Fruit fly (Drosophila melanogaster) whole organism, embryonic: ENCODE results near the gene Mlc1.

ENCODE experiments used
- Ada2b ChIP-seq: fragments of 200-800 bp; sonication (Bioruptor generic); IDR thresholded peaks from 2 replicates; pipeline ENCODE4 v1.3.6; 2022; ENCODE audit warnings: missing biosample characterization, missing genetic modification characterization
- Atf6 ChIP-seq: fragments of 200-800 bp; sonication (Bioruptor generic); IDR thresholded peaks from 2 replicates; pipeline ENCODE4 v1.3.6; 2022; ENCODE audit warnings: missing biosample characterization, missing genetic modification characterization
- BtbVII ChIP-seq: fragments of 200-800 bp; sonication (Bioruptor generic); optimal IDR thresholded peaks from 3 replicates; lab custom pipeline; 2017; ENCODE audit warnings: missing biosample characterization, mild to moderate bottlenecking, missing genetic modification characterization
- CG11247 ChIP-seq: fragments of 200-800 bp; sonication (Bioruptor generic); IDR thresholded peaks from 2 replicates; pipeline ENCODE4 v1.3.6; 2022; ENCODE audit warnings: missing biosample characterization, missing genetic modification characterization
- CG11504 ChIP-seq: fragments of 200-800 bp; sonication (Bioruptor generic); optimal IDR thresholded peaks from 3 replicates; lab custom pipeline; 2019; ENCODE audit warnings: missing biosample characterization, mild to moderate bottlenecking, missing genetic modification characterization, moderate library complexity
- CG12744 ChIP-seq: fragments of 200-800 bp; sonication (Bioruptor generic); optimal IDR thresholded peaks from 2 replicates; lab custom pipeline; 2016; ENCODE audit warnings: missing biosample characterization, missing genetic modification characterization
- CG13894 ChIP-seq: fragments of 200-800 bp; sonication (Bioruptor generic); optimal IDR thresholded peaks from 3 replicates; lab custom pipeline; 2018; ENCODE audit warnings: missing biosample characterization, mild to moderate bottlenecking, missing genetic modification characterization, moderate library complexity
- CG14014 ChIP-seq: fragments of 200-800 bp; sonication (Bioruptor generic); IDR thresholded peaks from 2 replicates; pipeline ENCODE4 v1.3.6; 2022; ENCODE audit warnings: missing biosample characterization, missing genetic modification characterization
- CG14441 ChIP-seq: fragments of 200-800 bp; sonication (Bioruptor generic); IDR thresholded peaks from 2 replicates; pipeline ENCODE4 v1.3.6; 2022; ENCODE audit warnings: missing biosample characterization, missing genetic modification characterization
- CG16863 ChIP-seq: fragments of 200-800 bp; sonication (Bioruptor generic); optimal IDR thresholded peaks from 3 replicates; lab custom pipeline; 2016; ENCODE audit warnings: missing biosample characterization, missing genetic modification characterization
- CG18619 ChIP-seq: fragments of 200-800 bp; sonication (Bioruptor generic); optimal IDR thresholded peaks from 3 replicates; lab custom pipeline; 2017; ENCODE audit warnings: missing biosample characterization, mild to moderate bottlenecking, missing genetic modification characterization
- CG31441 ChIP-seq: fragments of 200-800 bp; sonication (Bioruptor generic); IDR thresholded peaks from 2 replicates; pipeline ENCODE4 v1.3.6; 2022; ENCODE audit warnings: missing biosample characterization, missing genetic modification characterization
- CG3847 ChIP-seq: fragments of 200-800 bp; sonication (Bioruptor generic); IDR thresholded peaks from 2 replicates; pipeline ENCODE4 v1.3.6; 2022; ENCODE audit warnings: missing biosample characterization, missing genetic modification characterization
- CG6683 ChIP-seq: fragments of 200-800 bp; sonication (Bioruptor generic); optimal IDR thresholded peaks from 2 replicates; lab custom pipeline; 2017; ENCODE audit warnings: missing biosample characterization, mild to moderate bottlenecking, missing genetic modification characterization, missing genetic modification reagents
- CG7745 ChIP-seq: fragments of 200-800 bp; sonication (Bioruptor generic); optimal IDR thresholded peaks from 2 replicates; lab custom pipeline; 2018; ENCODE audit warnings: missing biosample characterization, mild to moderate bottlenecking, missing genetic modification characterization, moderate library complexity
- CG8924 ChIP-seq: fragments of 200-800 bp; optimal IDR thresholded peaks from 3 replicates; lab custom pipeline; 2019; ENCODE audit warnings: missing biosample characterization, mild to moderate bottlenecking, missing genetic modification characterization, moderate library complexity
- Dad ChIP-seq: fragments of 200-800 bp; sonication (Bioruptor generic); optimal IDR thresholded peaks from 3 replicates; lab custom pipeline; 2016; ENCODE audit warnings: missing biosample characterization, missing genetic modification characterization
- Dbx ChIP-seq: fragments of 200-800 bp; sonication (Bioruptor generic); IDR thresholded peaks from 3 replicates; pipeline ENCODE4 v1.3.6; 2022; ENCODE audit warnings: missing biosample characterization, missing genetic modification characterization
- Deaf1 ChIP-seq: fragments of 200-800 bp; optimal IDR thresholded peaks from 3 replicates; lab custom pipeline; 2019; ENCODE audit warnings: missing biosample characterization, mild to moderate bottlenecking, missing genetic modification characterization, moderate library complexity
- Dip2 ChIP-seq: fragments of 200-800 bp; sonication (Bioruptor generic); IDR thresholded peaks from 2 replicates; pipeline ENCODE4 v1.3.6; 2022; ENCODE audit warnings: missing biosample characterization, missing genetic modification characterization
- E2f2 ChIP-seq: fragments of 200-800 bp; sonication (Bioruptor generic); IDR thresholded peaks from 2 replicates; pipeline ENCODE4 v1.3.6; 2022; ENCODE audit warnings: missing biosample characterization, missing genetic modification characterization
- Vsx1 ChIP-seq: fragments of 200-800 bp; sonication (Bioruptor generic); optimal IDR thresholded peaks from 2 replicates; lab custom pipeline; 2017; ENCODE audit warnings: missing biosample characterization, mild to moderate bottlenecking, missing genetic modification characterization, missing genetic modification reagents
- YL-1 ChIP-seq: fragments of 200-800 bp; sonication (Bioruptor generic); optimal IDR thresholded peaks from 3 replicates; lab custom pipeline; 2017; ENCODE audit warnings: missing biosample characterization, mild to moderate bottlenecking, missing genetic modification characterization
- ap ChIP-seq: fragments of 200-800 bp; sonication (Bioruptor generic); IDR thresholded peaks from 2 replicates; pipeline ENCODE4 v1.3.6; 2022; ENCODE audit warnings: missing biosample characterization, missing genetic modification characterization
- ase ChIP-seq: fragments of 200-800 bp; sonication (Bioruptor generic); IDR thresholded peaks from 3 replicates; pipeline ENCODE4 v1.3.6; 2022; ENCODE audit warnings: missing biosample characterization, missing genetic modification characterization
- az2 ChIP-seq: fragments of 200-800 bp; sonication (Bioruptor generic); optimal IDR thresholded peaks from 3 replicates; lab custom pipeline; 2016; ENCODE audit warnings: missing biosample characterization, missing genetic modification characterization
- bsh ChIP-seq, 2 experiments: fragments of 200-800 bp; sonication (Bioruptor generic); optimal IDR thresholded peaks; 2 replicates each; lab custom pipeline; 2017 to 2018; ENCODE audit warnings: mild to moderate bottlenecking in 2 of 2, missing biosample characterization in 2 of 2, missing genetic modification characterization in 2 of 2, moderate library complexity in 1 of 2
- caup ChIP-seq: fragments of 200-800 bp; sonication (Bioruptor generic); optimal IDR thresholded peaks from 3 replicates; lab custom pipeline; 2017; ENCODE audit warnings: missing biosample characterization, mild to moderate bottlenecking, missing genetic modification characterization, moderate library complexity; ENCODE audit not compliant: severe bottlenecking
- chm ChIP-seq: fragments of 200-800 bp; sonication (Bioruptor generic); IDR thresholded peaks from 2 replicates; pipeline ENCODE4 v1.3.6; 2022; ENCODE audit warnings: missing biosample characterization, missing genetic modification characterization
- cwo ChIP-seq: fragments of 200-800 bp; sonication (Bioruptor generic); optimal IDR thresholded peaks from 3 replicates; lab custom pipeline; 2017; ENCODE audit warnings: missing biosample characterization, missing genetic modification characterization, mild to moderate bottlenecking, moderate library complexity, missing genetic modification reagents
- dimm ChIP-seq: fragments of 200-800 bp; sonication (Bioruptor generic); IDR thresholded peaks from 2 replicates; pipeline ENCODE4 v1.3.6; 2022; ENCODE audit warnings: missing biosample characterization, missing genetic modification characterization
- dysf ChIP-seq: fragments of 200-800 bp; sonication (Bioruptor generic); IDR thresholded peaks from 3 replicates; pipeline ENCODE4 v1.3.6; 2022; ENCODE audit warnings: missing biosample characterization, missing genetic modification characterization
- ems ChIP-seq: fragments of 200-800 bp; sonication (Bioruptor generic); optimal IDR thresholded peaks from 3 replicates; lab custom pipeline; 2016; ENCODE audit warnings: missing biosample characterization, missing genetic modification characterization
- exex ChIP-seq: fragments of 200-800 bp; sonication (Bioruptor generic); optimal IDR thresholded peaks from 4 replicates; lab custom pipeline; 2018; ENCODE audit warnings: missing biosample characterization, mild to moderate bottlenecking, missing genetic modification characterization, moderate library complexity
- ftz-f1 ChIP-seq: fragments of 200-800 bp; sonication (Bioruptor generic); optimal IDR thresholded peaks from 2 replicates; lab custom pipeline; 2016; ENCODE audit warnings: missing biosample characterization, missing genetic modification characterization
- grau ChIP-seq: fragments of 200-800 bp; optimal IDR thresholded peaks from 3 replicates; lab custom pipeline; 2019; ENCODE audit warnings: missing biosample characterization, mild to moderate bottlenecking, missing genetic modification characterization, moderate library complexity
- ind ChIP-seq: fragments of 200-800 bp; sonication (Bioruptor generic); optimal IDR thresholded peaks from 3 replicates; lab custom pipeline; 2016; ENCODE audit warnings: missing biosample characterization, missing genetic modification characterization
- insv ChIP-seq, 2 experiments: fragments of 200-800 bp; sonication (Bioruptor generic); optimal IDR thresholded peaks; 3 replicates each; lab custom pipeline; 2016 to 2018; ENCODE audit warnings: missing biosample characterization in 2 of 2, missing genetic modification characterization in 2 of 2
- lmd ChIP-seq: fragments of 200-800 bp; sonication (Bioruptor generic); IDR thresholded peaks from 2 replicates; pipeline ENCODE4 v1.3.6; 2022; ENCODE audit warnings: missing biosample characterization, missing genetic modification characterization
- lov ChIP-seq, 2 experiments: fragments of 200-800 bp in 1 of 2; fragments of >200 bp in 1 of 2; sonication (Bioruptor generic) in 1 of 2; IDR thresholded peaks in 1 of 2; optimal IDR thresholded peaks in 1 of 2; 2 replicates in 1 of 2; 3 replicates in 1 of 2; pipeline versions ENCODE4 v1.3.6 to Lab custom; 2017 to 2022; ENCODE audit warnings: missing biosample characterization in 1 of 2, missing genetic modification characterization in 1 of 2
- nerfin-1 ChIP-seq: fragments of 200-800 bp; sonication (Bioruptor generic); optimal IDR thresholded peaks from 3 replicates; lab custom pipeline; 2019; ENCODE audit warnings: missing biosample characterization, mild to moderate bottlenecking, missing genetic modification characterization, moderate library complexity
- onecut ChIP-seq: fragments of 200-800 bp; sonication (Bioruptor generic); IDR thresholded peaks from 2 replicates; pipeline ENCODE4 v1.3.6; 2022; ENCODE audit warnings: missing biosample characterization, missing genetic modification characterization
- pan ChIP-seq, 4 experiments: fragments of >200 bp in 3 of 4; fragments of 200-800 bp in 1 of 4; sonication (Bioruptor generic) in 1 of 4; optimal IDR thresholded peaks in 3 of 4; IDR thresholded peaks in 1 of 4; 2 replicates each; pipeline versions ENCODE4 v1.3.6 to Lab custom; 2017 to 2022; ENCODE audit warnings: missing biosample characterization in 2 of 4, missing genetic modification characterization in 2 of 4, mixed read lengths in 1 of 4
- repo ChIP-seq: fragments of 200-800 bp; sonication (Bioruptor generic); optimal IDR thresholded peaks from 2 replicates; lab custom pipeline; 2016; ENCODE audit warnings: missing biosample characterization, missing genetic modification characterization
- scrt ChIP-seq: fragments of 200-800 bp; sonication (Bioruptor generic); optimal IDR thresholded peaks from 2 replicates; lab custom pipeline; 2018; ENCODE audit warnings: missing biosample characterization, mild to moderate bottlenecking, missing genetic modification characterization, moderate library complexity
- sens ChIP-seq: fragments of 200-800 bp; sonication (Bioruptor generic); peaks from one replicate; lab custom pipeline; 2016; ENCODE audit warnings: missing biosample characterization, missing genetic modification characterization
- sisA ChIP-seq: fragments of 200-800 bp; sonication (Bioruptor generic); IDR thresholded peaks from 2 replicates; pipeline ENCODE4 v1.3.6; 2022; ENCODE audit warnings: missing biosample characterization, missing genetic modification characterization
- tup ChIP-seq: fragments of 200-800 bp; sonication (Bioruptor generic); optimal IDR thresholded peaks from 2 replicates; lab custom pipeline; 2016; ENCODE audit warnings: missing biosample characterization, mild to moderate bottlenecking, missing genetic modification characterization, moderate library complexity
- vvl ChIP-seq: fragments of 200-800 bp; sonication (Bioruptor generic); IDR thresholded peaks from 2 replicates; pipeline ENCODE4 v1.3.6; 2022; ENCODE audit warnings: missing biosample characterization, missing genetic modification characterization
- wdn ChIP-seq: fragments of 200-800 bp; sonication (Bioruptor generic); IDR thresholded peaks from 2 replicates; pipeline ENCODE4 v1.3.6; 2022; ENCODE audit warnings: missing biosample characterization, missing genetic modification characterization

The Mlc1 gene

DNA sequence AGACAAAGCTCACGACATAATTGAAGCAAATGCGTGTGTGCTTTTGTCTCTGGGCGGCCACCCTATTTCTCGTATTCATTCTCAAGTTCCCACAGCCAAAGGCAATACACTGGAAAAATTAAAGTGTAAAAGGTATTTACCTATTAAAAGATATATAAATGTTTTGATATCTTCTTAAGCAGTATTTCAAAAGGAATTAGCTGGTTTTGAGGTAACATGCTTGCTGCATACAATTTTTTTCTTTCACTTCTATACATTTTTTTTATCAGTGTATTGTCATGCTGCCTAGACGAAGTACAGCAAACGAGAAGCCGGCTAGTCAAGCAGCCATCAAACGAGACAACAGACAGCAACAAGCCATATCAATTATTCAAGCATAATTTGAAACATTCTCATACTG lies 46.2 kb downstream of the Mlc1 start:
- TF ChIP-seq sisA (GFP tag; lab: Robert Waterston, UW) (no peak), YL-1 (GFP tag; lab: Kevin White, UChicago) (no peak), dysf (GFP tag; lab: Robert Waterston, UW) (peak; percentile 49; the same call in 2 of the 3 replicates), CG16863 (GFP tag; lab: Kevin White, UChicago) (no peak), CG14441 (GFP tag; lab: Robert Waterston, UW) (no peak), insv (GFP tag; optimal IDR thresholded peaks at IDR 0.05; lab: Kevin White, UChicago) (no peak), CG3847 (GFP tag; lab: Robert Waterston, UW) (0 out of 2 replicates have a peak, but pooled peaks have one; percentile 6), lmd (GFP tag; lab: Robert Waterston, UW) (peak; percentile 32; the same call in 1 of the 2 replicates), repo (no peak), pan (optimal IDR thresholded peaks at IDR 0.05; lab: Kevin White, UChicago) (no peak), pan (GFP tag; optimal IDR thresholded peaks at IDR 0.05 in 1 of 2, IDR thresholded peaks at IDR 0.05 in 1 of 2) (no peak), CG7745 (no peak), tup (GFP tag; lab: Kevin White, UChicago) (no peak), dimm (GFP tag; lab: Robert Waterston, UW) (peak; percentile 12; the same call in 1 of the 2 replicates), CG11247 (GFP tag; lab: Robert Waterston, UW) (no peak), Dbx (0 out of 3 replicates have a peak, but pooled peaks have one; percentile 24), scrt (GFP tag; lab: Kevin White, UChicago) (peak; percentile 61), Ada2b (0 out of 2 replicates have a peak, but pooled peaks have one; percentile 26), onecut (GFP tag; lab: Robert Waterston, UW) (no peak), ems (GFP tag; lab: Kevin White, UChicago) (no peak), az2 (GFP tag; lab: Kevin White, UChicago) (no peak), CG18619 (GFP tag; lab: Kevin White, UChicago) (no peak), lov (optimal IDR thresholded peaks at IDR 0.05; lab: Kevin White, UChicago) (no peak), lov (GFP tag; IDR thresholded peaks at IDR 0.05; lab: Robert Waterston, UW) (no peak), CG8924 (tag; lab: Kevin White, UChicago) (peak; percentile 13), nerfin-1 (no peak), CG13894 (peak; percentile 24), CG31441 (GFP tag; lab: Robert Waterston, UW) (0 out of 2 replicates have a peak, but pooled peaks have one; percentile 34), ap (GFP tag; lab: Robert Waterston, UW) (0 out of 2 replicates have a peak, but pooled peaks have one; percentile 32), CG14014 (0 out of 2 replicates have a peak, but pooled peaks have one; percentile 31), sens (GFP tag; lab: Kevin White, UChicago) (peak; percentile 63), E2f2 (GFP tag; lab: Robert Waterston, UW) (no peak), Dip2 (no peak), bsh (GFP tag; optimal IDR thresholded peaks at IDR 0.05; lab: Kevin White, UChicago) (no peak), ind (GFP tag; lab: Kevin White, UChicago) (peak; percentile 21), CG11504 (tag; lab: Kevin White, UChicago) (peak; percentile 70), Atf6 (GFP tag; lab: Robert Waterston, UW) (peak; percentile 57; the same call in 1 of the 2 replicates), caup (GFP tag; lab: Kevin White, UChicago) (peak; percentile 4), Deaf1 (tag; lab: Kevin White, UChicago) (peak; percentile 1), cwo (GFP tag; lab: Kevin White, UChicago) (peak; percentile 42), Vsx1 (GFP tag; lab: Kevin White, UChicago) (no peak), ftz-f1 (GFP tag; lab: Kevin White, UChicago) (no peak), chm (GFP tag; lab: Robert Waterston, UW) (no peak), ase (peak; percentile 38; the same call in 1 of the 3 replicates), BtbVII (GFP tag; lab: Kevin White, UChicago) (peak; percentile 25), vvl (GFP tag; lab: Robert Waterston, UW) (0 out of 2 replicates have a peak, but pooled peaks have one; percentile 16), exex (tag; lab: Kevin White, UChicago) (peak; percentile 9), Dad (GFP tag; lab: Kevin White, UChicago) (no peak), CG12744 (GFP tag; lab: Kevin White, UChicago) (no peak), wdn (GFP tag; lab: Robert Waterston, UW) (no peak), CG6683 (GFP tag; lab: Kevin White, UChicago) (no peak), grau (peak; percentile 8)
